Fruit fly (Drosophila melanogaster) whole organism, pupa: ENCODE results near the gene CG3558.

Experiments
- CG13204 ChIP-seq: fragments of 200-800 bp; sonication (Bioruptor generic); optimal IDR thresholded peaks from 2 replicates; lab custom pipeline; 2018; ENCODE audit warnings: missing biosample characterization, mild to moderate bottlenecking, missing genetic modification characterization, moderate library complexity
- Snoo ChIP-seq: fragments of 200-800 bp; sonication (Bioruptor generic); optimal IDR thresholded peaks from 3 replicates; lab custom pipeline; 2017; ENCODE audit warnings: missing biosample characterization, mild to moderate bottlenecking, missing genetic modification characterization, inconsistent platforms

dm6 chr2L:3044660-3045504, 52.2 kb downstream of the CG3558 start:
- TF ChIP-seq Snoo (tag; lab: Kevin White, UChicago) (no peak), CG13204 (GFP tag; lab: Kevin White, UChicago) (no peak)
